Worm (Caenorhabditis elegans): ENCODE results near the gene T28A11.19.

T28A11.19 gene

DNA sequence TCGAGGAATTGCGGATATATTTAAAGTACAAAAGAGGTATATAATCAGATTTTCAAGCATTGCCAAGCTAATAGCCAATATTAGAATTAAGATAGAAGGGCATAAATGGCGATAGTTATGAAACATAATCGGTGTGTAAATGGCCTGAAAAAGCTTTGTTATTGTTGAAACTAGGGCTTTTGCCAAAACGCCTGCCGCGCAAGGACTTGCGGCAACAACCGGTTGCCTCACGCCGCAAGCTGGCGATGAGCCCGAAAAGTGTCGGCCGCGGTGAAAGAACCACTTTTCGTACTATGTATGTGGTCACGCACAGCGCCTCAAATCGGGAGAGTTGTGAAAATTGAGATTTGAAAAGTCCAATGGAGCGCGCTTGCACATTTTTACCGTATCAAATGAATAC is 30.1 kb upstream of the T28A11.19 start:
- no peak for TF ChIP-seq B0310.2 (tag; optimal IDR thresholded peaks at IDR 0.05)
- TF ChIP-seq tra-4 (tag; optimal IDR thresholded peaks at IDR 0.05), result no peak
- no peak for TF ChIP-seq ceh-13 (GFP tag; optimal IDR thresholded peaks at IDR 0.05)
- TF ChIP-seq ama-1 (optimal IDR thresholded peaks at IDR 0.05), result no peak

- TF ChIP-seq F13C5.2 (tag; optimal IDR thresholded peaks at IDR 0.05), result no peak
- TF ChIP-seq scrt-1 (GFP tag; IDR thresholded peaks at IDR 0.05), result no peak
- TF ChIP-seq ceh-36 (tag; optimal IDR thresholded peaks at IDR 0.05), result no peak
- TF ChIP-seq tra-4 (tag; optimal IDR thresholded peaks at IDR 0.05), result no peak
- TF ChIP-seq flt-1 (GFP tag; IDR thresholded peaks at IDR 0.05), result no peak
- TF ChIP-seq B0310.2 (tag; optimal IDR thresholded peaks at IDR 0.05), result no peak
- no peak for TF ChIP-seq ceh-13 (GFP tag; optimal IDR thresholded peaks at IDR 0.05)
- no peak for TF ChIP-seq tbx-37 (GFP tag; conservative IDR thresholded peaks at IDR 0.05)
- TF ChIP-seq hmbx-1 (tag; optimal IDR thresholded peaks at IDR 0.05), result no peak
- TF ChIP-seq tbx-11 (GFP tag; IDR thresholded peaks at IDR 0.05), result no peak
These were observed 28.4 kb upstream of the T28A11.19 start, which contains the start of gene srx-122 for ce11 chrV:3297764-3298163. Gene srx-122 (minus strand): TSS chrV:3297864.

- no peak for TF ChIP-seq sea-1 (GFP tag; conservative IDR thresholded peaks at IDR 0.05)
- TF ChIP-seq pes-1 (GFP tag; IDR thresholded peaks at IDR 0.05), result no peak
- TF ChIP-seq ceh-13 (GFP tag; optimal IDR thresholded peaks at IDR 0.05), result no peak
These were observed 26.1 kb upstream of the T28A11.19 start for ce11 chrV:3295368-3295767.

- TF ChIP-seq ceh-36 (tag; optimal IDR thresholded peaks at IDR 0.05), result no peak
- TF ChIP-seq tbx-11 (GFP tag; IDR thresholded peaks at IDR 0.05), result no peak
- TF ChIP-seq flt-1 (GFP tag; IDR thresholded peaks at IDR 0.05), result no peak
- no peak for TF ChIP-seq hmbx-1 (tag; optimal IDR thresholded peaks at IDR 0.05)
- no peak for TF ChIP-seq tra-4 (tag; optimal IDR thresholded peaks at IDR 0.05)
- no peak for TF ChIP-seq scrt-1 (GFP tag; IDR thresholded peaks at IDR 0.05)
- TF ChIP-seq hnd-1 (tag; optimal IDR thresholded peaks at IDR 0.05), result no peak
- no peak for TF ChIP-seq sea-1 (GFP tag; conservative IDR thresholded peaks at IDR 0.05)
- TF ChIP-seq ceh-13 (GFP tag; optimal IDR thresholded peaks at IDR 0.05), result no peak
- TF ChIP-seq pes-1 (GFP tag; IDR thresholded peaks at IDR 0.05), result no peak
- no peak for TF ChIP-seq ets-7 (tag; optimal IDR thresholded peaks at IDR 0.05)
- TF ChIP-seq F13C5.2 (tag; optimal IDR thresholded peaks at IDR 0.05), result no peak
- TF ChIP-seq hmg-4 (GFP tag; optimal IDR thresholded peaks at IDR 0.05), result no peak
- no peak for TF ChIP-seq aly-1 (tag; optimal IDR thresholded peaks at IDR 0.05)
- TF ChIP-seq ama-1 (optimal IDR thresholded peaks at IDR 0.05), result no peak
- no peak for TF ChIP-seq tbx-37 (GFP tag; conservative IDR thresholded peaks at IDR 0.05)
- no peak for TF ChIP-seq B0310.2 (tag; optimal IDR thresholded peaks at IDR 0.05)
These were observed 20.0 kb upstream of the T28A11.19 start, which contains the start of gene F35F10.6 for ce11 chrV:3289267-3289666. Gene F35F10.6 (minus strand): TSS chrV:3289367.

- TF ChIP-seq tra-4 (tag; optimal IDR thresholded peaks at IDR 0.05) (no peak), ets-7 (tag; optimal IDR thresholded peaks at IDR 0.05) (no peak), tbx-37 (GFP tag; conservative IDR thresholded peaks at IDR 0.05) (no peak), B0310.2 (tag; optimal IDR thresholded peaks at IDR 0.05) (no peak), F13C5.2 (tag; optimal IDR thresholded peaks at IDR 0.05) (no peak), hmg-4 (GFP tag; optimal IDR thresholded peaks at IDR 0.05) (no peak), tbx-11 (GFP tag; IDR thresholded peaks at IDR 0.05) (no peak), ceh-36 (tag; optimal IDR thresholded peaks at IDR 0.05) (no peak), hnd-1 (tag; optimal IDR thresholded peaks at IDR 0.05) (no peak), scrt-1 (GFP tag; IDR thresholded peaks at IDR 0.05) (no peak), pes-1 (GFP tag; IDR thresholded peaks at IDR 0.05) (no peak), hmbx-1 (tag; optimal IDR thresholded peaks at IDR 0.05) (no peak), aly-1 (tag; optimal IDR thresholded peaks at IDR 0.05) (no peak), sea-1 (GFP tag; conservative IDR thresholded peaks at IDR 0.05) (no peak)
These were observed 18.8 kb upstream of the T28A11.19 start for ce11 chrV:3288134-3288533.

- TF ChIP-seq hnd-1 (tag; optimal IDR thresholded peaks at IDR 0.05), result no peak
- TF ChIP-seq hmbx-1 (tag; optimal IDR thresholded peaks at IDR 0.05), result no peak
- no peak for TF ChIP-seq ceh-36 (tag; optimal IDR thresholded peaks at IDR 0.05)
- no peak for TF ChIP-seq tra-4 (tag; optimal IDR thresholded peaks at IDR 0.05)
- TF ChIP-seq flt-1 (GFP tag; IDR thresholded peaks at IDR 0.05), result no peak
- TF ChIP-seq scrt-1 (GFP tag; IDR thresholded peaks at IDR 0.05), result no peak
- no peak for TF ChIP-seq ets-7 (tag; optimal IDR thresholded peaks at IDR 0.05)
- TF ChIP-seq ceh-13 (GFP tag; optimal IDR thresholded peaks at IDR 0.05), result no peak
These were observed 18.0 kb upstream of the T28A11.19 start, which contains the start of gene F35F10.7 for ce11 chrV:3287330-3287729. Gene F35F10.7 (minus strand): TSS chrV:3287430.

DNA sequence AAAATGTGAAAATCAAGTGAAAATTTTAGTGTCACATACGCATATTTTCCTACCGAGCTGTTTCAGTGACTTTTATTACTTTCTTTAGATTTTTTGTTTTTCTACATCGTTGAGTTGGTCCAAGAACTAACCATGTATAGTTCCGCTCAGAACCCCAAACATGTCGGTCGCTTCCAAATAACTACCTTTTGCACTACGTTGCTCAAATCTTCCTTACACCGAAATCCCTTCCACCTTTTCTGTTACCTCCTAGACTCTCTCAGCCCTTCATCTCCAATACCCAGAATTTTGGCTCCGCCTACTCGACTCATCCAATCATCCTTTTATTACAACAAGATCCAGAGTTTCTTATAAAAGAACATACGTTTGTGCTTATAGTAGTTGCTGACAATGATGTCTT is 15.3 kb upstream of the T28A11.19 start, which contains the start of gene F35F10.5:
Gene F35F10.5, plus strand, starts transcription at position 301 of the 400 bp plus-strand sequence.
- TF ChIP-seq hmg-4 (GFP tag; optimal IDR thresholded peaks at IDR 0.05), result no peak
- no peak for TF ChIP-seq tra-4 (tag; optimal IDR thresholded peaks at IDR 0.05)
- no peak for TF ChIP-seq hmbx-1 (tag; optimal IDR thresholded peaks at IDR 0.05)
- TF ChIP-seq flt-1 (GFP tag; IDR thresholded peaks at IDR 0.05), result no peak
- no peak for TF ChIP-seq tbx-37 (GFP tag; conservative IDR thresholded peaks at IDR 0.05)
- TF ChIP-seq aly-1 (tag; optimal IDR thresholded peaks at IDR 0.05), result no peak
- TF ChIP-seq pes-1 (GFP tag; IDR thresholded peaks at IDR 0.05), result no peak
- TF ChIP-seq ets-7 (tag; optimal IDR thresholded peaks at IDR 0.05), result no peak
- no peak for TF ChIP-seq B0310.2 (tag; optimal IDR thresholded peaks at IDR 0.05)
- no peak for TF ChIP-seq ama-1 (optimal IDR thresholded peaks at IDR 0.05)
- no peak for TF ChIP-seq scrt-1 (GFP tag; IDR thresholded peaks at IDR 0.05)
- TF ChIP-seq tbx-11 (GFP tag; IDR thresholded peaks at IDR 0.05), result no peak
- TF ChIP-seq ceh-36 (tag; optimal IDR thresholded peaks at IDR 0.05), result no peak
- no peak for TF ChIP-seq F13C5.2 (tag; optimal IDR thresholded peaks at IDR 0.05)

DNA sequence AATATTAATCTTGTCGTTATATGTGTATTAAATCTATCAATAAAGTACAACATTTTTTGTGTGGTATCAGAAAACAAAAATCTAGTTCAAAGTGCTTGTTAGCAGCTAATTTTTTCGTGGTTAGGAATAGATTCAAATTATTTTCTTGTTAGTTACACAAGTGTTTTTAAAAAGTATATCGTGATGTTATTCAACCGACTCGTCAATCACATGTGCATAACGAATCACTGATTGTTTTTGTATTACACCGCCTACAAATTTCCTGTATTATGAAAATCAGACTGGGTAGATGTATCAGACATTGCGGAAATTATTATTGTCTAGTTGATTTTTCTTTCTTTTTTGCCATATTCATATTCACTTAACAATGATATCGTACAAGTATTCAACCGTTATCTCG is 13.6 kb upstream of the T28A11.19 start, which contains the start of gene str-64:
Gene str-64, plus strand, starts transcription at position 301 of the 400 bp plus-strand sequence.
- TF ChIP-seq ceh-13 (GFP tag; optimal IDR thresholded peaks at IDR 0.05) (no peak), B0310.2 (tag; optimal IDR thresholded peaks at IDR 0.05) (no peak), tra-4 (tag; optimal IDR thresholded peaks at IDR 0.05) (no peak), ama-1 (optimal IDR thresholded peaks at IDR 0.05) (no peak), hnd-1 (tag; optimal IDR thresholded peaks at IDR 0.05) (no peak), flt-1 (GFP tag; IDR thresholded peaks at IDR 0.05) (no peak), ceh-36 (tag; optimal IDR thresholded peaks at IDR 0.05) (no peak), aly-1 (tag; optimal IDR thresholded peaks at IDR 0.05) (no peak)

All from whole organism, early embryonic.